Worm (Caenorhabditis elegans) whole organism, late embryonic: Measurements from ENCODE around the gene srh-269.

ENCODE experiments used
- C08G9.2 ChIP-seq: sonication (generic microtip); optimal IDR thresholded peaks from 2 replicates; lab custom pipeline; 2016; ENCODE audit warnings: mild to moderate bottlenecking, missing genetic modification characterization, moderate library complexity, missing compliant biosample characterization
- C38D4.7 ChIP-seq: fragments of 200-800 bp; sonication (Bioruptor generic); optimal IDR thresholded peaks from 2 replicates; lab custom pipeline; 2018; ENCODE audit warnings: mild to moderate bottlenecking, missing genetic modification characterization, moderate library complexity, missing compliant biosample characterization
- F13H6.1 ChIP-seq: sonication (generic microtip); optimal IDR thresholded peaks from 2 replicates; lab custom pipeline; 2016; ENCODE audit warnings: missing genetic modification characterization, missing compliant biosample characterization
- K02D7.2 ChIP-seq: sonication (generic microtip); optimal IDR thresholded peaks from 2 replicates; lab custom pipeline; 2017; ENCODE audit warnings: mild to moderate bottlenecking, missing genetic modification characterization, missing compliant biosample characterization
- K09A11.1 ChIP-seq: sonication (generic microtip); optimal IDR thresholded peaks from 2 replicates; lab custom pipeline; 2017; ENCODE audit warnings: antibody characterized with exemption, mild to moderate bottlenecking, missing genetic modification characterization, missing compliant biosample characterization; ENCODE audit not compliant: insufficient read depth
- ahr-1 ChIP-seq: sonication (generic microtip); optimal IDR thresholded peaks from 2 replicates; lab custom pipeline; 2016; ENCODE audit warnings: missing genetic modification characterization, missing compliant biosample characterization
- ceh-18 ChIP-seq: sonication (generic microtip); optimal IDR thresholded peaks from 2 replicates; lab custom pipeline; 2016; ENCODE audit warnings: missing genetic modification characterization, missing compliant biosample characterization
- ceh-19 ChIP-seq: fragments of 200-800 bp; sonication (Bioruptor generic); optimal IDR thresholded peaks from 2 replicates; lab custom pipeline; 2018; ENCODE audit warnings: mild to moderate bottlenecking, missing genetic modification characterization, missing compliant biosample characterization
- ceh-2 ChIP-seq: sonication (generic microtip); optimal IDR thresholded peaks from 2 replicates; lab custom pipeline; 2016; ENCODE audit warnings: missing genotype, missing genetic modification characterization, missing compliant biosample characterization
- ceh-22 ChIP-seq: sonication (generic microtip); optimal IDR thresholded peaks from 2 replicates; lab custom pipeline; 2017; ENCODE audit warnings: missing biosample characterization, missing genetic modification characterization
- ceh-24 ChIP-seq: sonication (generic microtip); optimal IDR thresholded peaks from 2 replicates; lab custom pipeline; 2016; ENCODE audit warnings: mild to moderate bottlenecking, missing genetic modification characterization, missing compliant biosample characterization
- ceh-31 ChIP-seq: sonication (generic microtip); optimal IDR thresholded peaks from 2 replicates; lab custom pipeline; 2016; ENCODE audit warnings: missing genetic modification characterization, missing compliant biosample characterization
- ceh-9 ChIP-seq: sonication (generic microtip); optimal IDR thresholded peaks from 2 replicates; lab custom pipeline; 2016; ENCODE audit warnings: mild to moderate bottlenecking, missing genetic modification characterization, inconsistent platforms, missing compliant biosample characterization
- che-1 ChIP-seq: sonication (generic microtip); optimal IDR thresholded peaks from 2 replicates; lab custom pipeline; 2016; ENCODE audit warnings: mild to moderate bottlenecking, missing genetic modification characterization, missing compliant biosample characterization
- dmd-4 ChIP-seq: sonication (generic microtip); optimal IDR thresholded peaks from 2 replicates; lab custom pipeline; 2016; ENCODE audit warnings: borderline replicate concordance, missing genetic modification characterization, missing compliant biosample characterization
- elt-4 ChIP-seq: sonication (generic microtip); optimal IDR thresholded peaks from 2 replicates; lab custom pipeline; 2016; ENCODE audit warnings: missing genetic modification characterization, missing compliant biosample characterization
- eyg-1 ChIP-seq: sonication (generic microtip); optimal IDR thresholded peaks from 2 replicates; lab custom pipeline; 2016; ENCODE audit warnings: missing genotype, missing genetic modification characterization, missing compliant biosample characterization
- fax-1 ChIP-seq: sonication (generic microtip); optimal IDR thresholded peaks from 2 replicates; lab custom pipeline; 2016; ENCODE audit warnings: missing genotype, missing genetic modification characterization, missing compliant biosample characterization
- fkh-10 ChIP-seq: fragments of 150-350 bp; optimal IDR thresholded peaks from 2 replicates; lab custom pipeline; 2014; ENCODE audit warnings: missing biosample characterization, missing genetic modification reagents, missing genetic modification characterization
- fkh-6 ChIP-seq: sonication (generic microtip); optimal IDR thresholded peaks from 2 replicates; lab custom pipeline; 2016; ENCODE audit warnings: missing genetic modification characterization, missing compliant biosample characterization
- hlh-13 ChIP-seq: fragments of 200-800 bp; sonication (Bioruptor generic); optimal IDR thresholded peaks from 2 replicates; lab custom pipeline; 2018; ENCODE audit warnings: mild to moderate bottlenecking, missing genetic modification characterization, missing compliant biosample characterization
- hlh-30 ChIP-seq: sonication (generic microtip); optimal IDR thresholded peaks from 2 replicates; lab custom pipeline; 2017; ENCODE audit warnings: antibody characterized with exemption, missing genetic modification characterization, missing compliant biosample characterization; ENCODE audit not compliant: insufficient read depth
- hlh-6 ChIP-seq: sonication (generic microtip); optimal IDR thresholded peaks from 2 replicates; lab custom pipeline; 2016; ENCODE audit warnings: missing genotype, missing genetic modification characterization, missing compliant biosample characterization
- lim-6 ChIP-seq: sonication (generic microtip); optimal IDR thresholded peaks from 2 replicates; lab custom pipeline; 2016; ENCODE audit warnings: missing genetic modification characterization, missing compliant biosample characterization
- lin-11 ChIP-seq: fragments of 200-800 bp; sonication (Bioruptor generic); optimal IDR thresholded peaks from 2 replicates; lab custom pipeline; 2018; ENCODE audit warnings: mild to moderate bottlenecking, missing genetic modification characterization, missing compliant biosample characterization
- madf-2 ChIP-seq: sonication (generic microtip); optimal IDR thresholded peaks from 2 replicates; lab custom pipeline; 2017; ENCODE audit warnings: missing genetic modification characterization, missing compliant biosample characterization
- mec-3 ChIP-seq: sonication (generic microtip); optimal IDR thresholded peaks from 2 replicates; lab custom pipeline; 2016; ENCODE audit warnings: borderline replicate concordance, missing genetic modification characterization, missing compliant biosample characterization
- nhr-11 ChIP-seq: fragments of 150-350 bp; optimal IDR thresholded peaks from 2 replicates; lab custom pipeline; 2014; ENCODE audit warnings: missing biosample characterization, missing genetic modification characterization
- npax-4 ChIP-seq: sonication (generic microtip); optimal IDR thresholded peaks from 2 replicates; lab custom pipeline; 2016; ENCODE audit warnings: missing genetic modification characterization, missing compliant biosample characterization
- odd-2 ChIP-seq: sonication (generic microtip); optimal IDR thresholded peaks from 2 replicates; lab custom pipeline; 2017; ENCODE audit warnings: antibody characterized with exemption, mild to moderate bottlenecking, missing genetic modification characterization, missing compliant biosample characterization
- pag-3 ChIP-seq: sonication (generic microtip); optimal IDR thresholded peaks from 2 replicates; lab custom pipeline; 2016; ENCODE audit warnings: missing compliant biosample characterization, missing genetic modification characterization, borderline replicate concordance
- pat-9 ChIP-seq: fragments of 200-800 bp; sonication (Bioruptor generic); optimal IDR thresholded peaks from 2 replicates; lab custom pipeline; 2018; ENCODE audit warnings: mild to moderate bottlenecking, missing genetic modification characterization, moderate library complexity, missing compliant biosample characterization
- pax-1 ChIP-seq: fragments of 150-350 bp; optimal IDR thresholded peaks from 2 replicates; lab custom pipeline; 2014; ENCODE audit warnings: missing biosample characterization, missing genetic modification characterization
- pha-4 ChIP-seq: fragments of 150-350 bp; optimal IDR thresholded peaks from 2 replicates; lab custom pipeline; 2018; ENCODE audit warnings: missing biosample characterization, missing genetic modification reagents, missing genetic modification characterization
- pqm-1 ChIP-seq: sonication (generic microtip); optimal IDR thresholded peaks from 2 replicates; lab custom pipeline; 2016; ENCODE audit warnings: missing genetic modification characterization, missing compliant biosample characterization
- pros-1 ChIP-seq: fragments of 150-350 bp; optimal IDR thresholded peaks from 2 replicates; lab custom pipeline; 2014; ENCODE audit warnings: missing biosample characterization, missing genetic modification reagents, missing genetic modification characterization
- ref-2 ChIP-seq: sonication (generic microtip); optimal IDR thresholded peaks from 2 replicates; lab custom pipeline; 2016; ENCODE audit warnings: missing genetic modification characterization, missing compliant biosample characterization
- sdc-2 ChIP-seq: sonication (generic microtip); optimal IDR thresholded peaks from 2 replicates; lab custom pipeline; 2016; ENCODE audit warnings: missing genotype, missing genetic modification characterization, missing compliant biosample characterization
- sox-4 ChIP-seq: sonication (generic microtip); optimal IDR thresholded peaks from 2 replicates; lab custom pipeline; 2017; ENCODE audit warnings: mild to moderate bottlenecking, missing genetic modification characterization, inconsistent platforms, missing compliant biosample characterization
- syd-9 ChIP-seq: sonication (generic microtip); optimal IDR thresholded peaks from 2 replicates; lab custom pipeline; 2016; ENCODE audit warnings: mild to moderate bottlenecking, missing genetic modification characterization, moderate library complexity, missing compliant biosample characterization
- tbx-7 ChIP-seq: sonication (generic microtip); optimal IDR thresholded peaks from 2 replicates; lab custom pipeline; 2016; ENCODE audit warnings: missing genotype, missing genetic modification characterization, missing compliant biosample characterization
- ttx-3 ChIP-seq: sonication (generic microtip); optimal IDR thresholded peaks from 2 replicates; lab custom pipeline; 2016; ENCODE audit warnings: missing genetic modification reagents, missing genetic modification characterization, missing compliant biosample characterization
- unc-3 ChIP-seq, 2 experiments: fragments of 200-800 bp in 1 of 2; sonication (Bioruptor generic) in 1 of 2; sonication (generic microtip) in 1 of 2; conservative IDR thresholded peaks in 1 of 2; optimal IDR thresholded peaks in 1 of 2; 2 replicates each; pipeline versions ENCODE4 v1.3.6 to Lab custom; 2016 to 2022; ENCODE audit warnings: missing compliant biosample characterization in 2 of 2, missing genetic modification characterization in 2 of 2, missing genetic modification reagents in 1 of 2
- unc-55 ChIP-seq: sonication (generic microtip); optimal IDR thresholded peaks from 2 replicates; lab custom pipeline; 2017; ENCODE audit warnings: missing biosample characterization, missing genetic modification reagents, missing genetic modification characterization

The srh-269 gene

ce11 chrV:16552929-16553328 lies 38.9 kb downstream of the srh-269 start, which contains the start of gene Y32B12B.4 (continued):
- peak; percentile 3 for TF ChIP-seq madf-2
- peak; percentile 14 for TF ChIP-seq sox-4
- peak; percentile 94 for TF ChIP-seq C08G9.2 (tag; lab: Kevin White, UChicago)
- TF ChIP-seq ahr-1 (tag; lab: Kevin White, UChicago): peak; percentile 76
- peak; percentile 81 for TF ChIP-seq pqm-1 (tag; lab: Kevin White, UChicago)
- peak; percentile 97 for TF ChIP-seq ceh-2 (tag; lab: Kevin White, UChicago)
- peak; percentile 56 for TF ChIP-seq ceh-18 (tag; lab: Kevin White, UChicago)
- TF ChIP-seq che-1: no peak
- TF ChIP-seq K02D7.2 (tag; lab: Kevin White, UChicago): peak; percentile 45
- no peak for TF ChIP-seq ceh-22 (tag; lab: Kevin White, UChicago)
- no peak for TF ChIP-seq ceh-24 (tag; lab: Kevin White, UChicago)
- no peak for TF ChIP-seq hlh-30 (tag; lab: Kevin White, UChicago)
- no peak for TF ChIP-seq unc-55 (GFP tag; lab: Kevin White, UChicago)
- peak; percentile 44; the same call in 1 of the 2 replicates for TF ChIP-seq unc-3 (GFP tag; conservative IDR thresholded peaks at IDR 0.05; lab: Robert Waterston, UW)
- TF ChIP-seq unc-3 (tag; optimal IDR thresholded peaks at IDR 0.05; lab: Kevin White, UChicago): peak; percentile 76
- TF ChIP-seq ref-2 (tag; lab: Kevin White, UChicago): peak; percentile 94
- no peak for TF ChIP-seq eyg-1
- peak; percentile 91 for TF ChIP-seq F13H6.1 (tag; lab: Kevin White, UChicago)
- peak; percentile 99 for TF ChIP-seq tbx-7 (tag; lab: Kevin White, UChicago)
- no peak for TF ChIP-seq pros-1 (tag; lab: Kevin White, UChicago)
- no peak for TF ChIP-seq ceh-9 (tag; lab: Kevin White, UChicago)
- TF ChIP-seq lin-11 (tag; lab: Kevin White, UChicago): peak; percentile 18
- peak; percentile 98 for TF ChIP-seq ceh-31 (tag; lab: Kevin White, UChicago)
- peak; percentile 85 for TF ChIP-seq fkh-6
- peak; percentile 86 for TF ChIP-seq hlh-6 (tag; lab: Kevin White, UChicago)
- peak; percentile 84 for TF ChIP-seq dmd-4 (tag; lab: Kevin White, UChicago)
- TF ChIP-seq ceh-19 (GFP tag; lab: Kevin White, UChicago): peak; percentile 75
- no peak for TF ChIP-seq pha-4
- no peak for TF ChIP-seq K09A11.1 (tag; lab: Kevin White, UChicago)
- TF ChIP-seq sdc-2: peak; percentile 69
- TF ChIP-seq fax-1 (tag; lab: Kevin White, UChicago): peak; percentile 94
- no peak for TF ChIP-seq odd-2 (tag; lab: Kevin White, UChicago)
- TF ChIP-seq pat-9 (tag; lab: Kevin White, UChicago): no peak
- peak; percentile 70 for TF ChIP-seq syd-9 (tag; lab: Kevin White, UChicago)
- no peak for TF ChIP-seq npax-4 (tag; lab: Kevin White, UChicago)
- TF ChIP-seq hlh-13 (GFP tag; lab: Kevin White, UChicago): peak; percentile 13
- peak; percentile 70 for TF ChIP-seq pag-3 (tag; lab: Kevin White, UChicago)
- TF ChIP-seq lim-6 (tag; lab: Kevin White, UChicago): peak; percentile 87
- peak; percentile 38 for TF ChIP-seq ttx-3 (tag; lab: Kevin White, UChicago)
- no peak for TF ChIP-seq fkh-10 (GFP tag; lab: Kevin White, UChicago)

- TF ChIP-seq nhr-11 (tag; lab: Kevin White, UChicago) (no peak), mec-3 (tag; lab: Kevin White, UChicago) (no peak), elt-4 (tag; lab: Kevin White, UChicago) (no peak), odd-2 (tag; lab: Kevin White, UChicago) (no peak), K09A11.1 (tag; lab: Kevin White, UChicago) (no peak), C38D4.7 (GFP tag; lab: Kevin White, UChicago) (no peak), sox-4 (no peak), pax-1 (tag; lab: Kevin White, UChicago) (no peak)
- TF ChIP-seq, all 69 proteins: peak for 0
Observed at ce11 chrV:16550680-16551079, 41.2 kb downstream of the srh-269 start, which contains the start of gene srbc-65. Gene srbc-65, plus strand, starts transcription at chrV:16550980.
